Fruit fly (Drosophila melanogaster): ENCODE measurements around the gene Hexim.

DNA sequence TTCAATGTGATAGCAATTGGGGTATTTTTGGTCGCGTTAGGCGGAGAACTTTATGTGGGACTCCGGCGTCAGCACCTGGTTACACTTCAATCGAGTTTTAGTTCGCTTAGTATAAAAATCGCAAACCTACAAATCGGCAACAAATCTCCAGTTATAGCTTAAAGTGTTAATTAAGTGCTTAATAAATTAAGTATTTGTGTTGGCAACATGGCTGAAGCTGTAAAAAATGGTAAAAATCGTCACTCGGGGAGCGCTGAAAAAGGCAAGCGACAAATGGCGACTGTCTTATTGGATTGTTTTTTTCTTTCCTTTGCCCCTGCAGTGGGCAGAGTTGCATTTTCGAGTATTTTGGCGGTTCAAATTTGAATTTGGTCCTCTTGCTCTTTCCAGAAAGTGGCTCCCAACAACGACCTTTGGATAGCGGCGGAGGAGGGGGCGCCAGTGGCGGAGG lies at the start of gene Hexim:
- TF ChIP-seq CG13204 (GFP tag; optimal IDR thresholded peaks at IDR 0.05) (no peak), CG8301 (tag; optimal IDR thresholded peaks at IDR 0.05) (no peak), CG12605 (GFP tag; IDR thresholded peaks at IDR 0.05) (no peak; the same call in 1 of the 2 replicates), CG32121 (GFP tag; IDR thresholded peaks at IDR 0.05) (no peak)
